Worm (Caenorhabditis elegans): ENCODE measurements around the gene F21A3.2.

- TF ChIP-seq dao-5 (tag; optimal IDR thresholded peaks at IDR 0.05) = no peak
- no peak for TF ChIP-seq him-1 (tag; optimal IDR thresholded peaks at IDR 0.05)
These were observed 20.7 kb downstream of the F21A3.2 start for ce11 chrV:15512856-15513756.
